Fruit fly (Drosophila melanogaster) whole organism, embryonic: ENCODE data around the gene Nmdar2.

Source experiments
- Atf3 ChIP-seq: fragments of 200-800 bp; sonication (Bioruptor generic); optimal IDR thresholded peaks from 3 replicates; lab custom pipeline; 2016; ENCODE audit warnings: missing biosample characterization, missing genetic modification characterization
- Bteb2 ChIP-seq: fragments of 200-800 bp; sonication (Bioruptor generic); optimal IDR thresholded peaks from 2 replicates; lab custom pipeline; 2016; ENCODE audit warnings: missing biosample characterization, missing genetic modification characterization
- CG10321 ChIP-seq: fragments of 200-800 bp; sonication (Bioruptor generic); IDR thresholded peaks from 2 replicates; pipeline ENCODE4 v1.3.6; 2022; ENCODE audit warnings: missing biosample characterization, missing genetic modification characterization
- CG10366 ChIP-seq: fragments of 200-800 bp; sonication (Bioruptor generic); IDR thresholded peaks from 2 replicates; pipeline ENCODE4 v1.3.6; 2022; ENCODE audit warnings: missing biosample characterization, missing genetic modification characterization
- CG10959 ChIP-seq: fragments of 200-800 bp; sonication (Bioruptor generic); IDR thresholded peaks from 2 replicates; pipeline ENCODE4 v1.3.6; 2022; ENCODE audit warnings: missing biosample characterization, missing genetic modification characterization
- CG11560 ChIP-seq: fragments of 200-800 bp; sonication (Bioruptor generic); IDR thresholded peaks from 3 replicates; pipeline ENCODE4 v1.3.6; 2022; ENCODE audit warnings: missing biosample characterization, missing genetic modification characterization
- CG11696 ChIP-seq: fragments of 200-800 bp; sonication (Bioruptor generic); IDR thresholded peaks from 2 replicates; pipeline ENCODE4 v1.3.6; 2022; ENCODE audit warnings: missing biosample characterization, missing genetic modification characterization
- CG12219 ChIP-seq: fragments of 200-800 bp; sonication (Bioruptor generic); optimal IDR thresholded peaks from 3 replicates; lab custom pipeline; 2018; ENCODE audit warnings: missing biosample characterization, mild to moderate bottlenecking, missing genetic modification characterization
- CG13296 ChIP-seq: fragments of 200-800 bp; sonication (Bioruptor generic); optimal IDR thresholded peaks from 3 replicates; lab custom pipeline; 2018; ENCODE audit warnings: missing biosample characterization, mild to moderate bottlenecking, missing genetic modification characterization
- CG13424 ChIP-seq: fragments of 200-800 bp; sonication (Bioruptor generic); optimal IDR thresholded peaks from 2 replicates; lab custom pipeline; 2019; ENCODE audit warnings: missing biosample characterization, mild to moderate bottlenecking, missing genetic modification characterization, moderate library complexity
- CG15269 ChIP-seq: fragments of 200-800 bp; sonication (Bioruptor generic); optimal IDR thresholded peaks from 2 replicates; lab custom pipeline; 2018; ENCODE audit warnings: missing biosample characterization, mild to moderate bottlenecking, missing genetic modification characterization, moderate library complexity
- CG1529 ChIP-seq: fragments of 200-800 bp; sonication (Bioruptor generic); optimal IDR thresholded peaks from 3 replicates; lab custom pipeline; 2018; ENCODE audit warnings: missing biosample characterization, missing genetic modification characterization
- CG15601 ChIP-seq: fragments of 200-800 bp; sonication (Bioruptor generic); optimal IDR thresholded peaks from 3 replicates; lab custom pipeline; 2019; ENCODE audit warnings: missing biosample characterization, mild to moderate bottlenecking, missing genetic modification characterization, moderate library complexity
- CG16779 ChIP-seq: fragments of 200-800 bp; sonication (Bioruptor generic); IDR thresholded peaks from 2 replicates; pipeline ENCODE4 v1.3.6; 2022; ENCODE audit warnings: missing biosample characterization, missing genetic modification characterization
- CG18011 ChIP-seq: fragments of 200-800 bp; sonication (Bioruptor generic); optimal IDR thresholded peaks from 2 replicates; lab custom pipeline; 2017; ENCODE audit warnings: missing biosample characterization, missing genetic modification characterization, mild to moderate bottlenecking, moderate library complexity, missing genotype
- CG32772 ChIP-seq: fragments of 200-800 bp; sonication (Bioruptor generic); IDR thresholded peaks from 2 replicates; pipeline ENCODE4 v1.3.6; 2022; ENCODE audit warnings: missing biosample characterization, missing genetic modification characterization
- CG4282 ChIP-seq: fragments of 200-800 bp; sonication (Bioruptor generic); optimal IDR thresholded peaks from 2 replicates; lab custom pipeline; 2016; ENCODE audit warnings: missing biosample characterization, missing genetic modification characterization
- CG4730 ChIP-seq: fragments of 200-800 bp; sonication (Bioruptor generic); IDR thresholded peaks from 2 replicates; pipeline ENCODE4 v1.3.6; 2022; ENCODE audit warnings: missing biosample characterization, missing genetic modification characterization
- CG5245 ChIP-seq: fragments of 200-800 bp; sonication (Bioruptor generic); optimal IDR thresholded peaks from 3 replicates; lab custom pipeline; 2016; ENCODE audit warnings: missing biosample characterization, missing genetic modification characterization
- CG6254 ChIP-seq: fragments of 200-800 bp; sonication (Bioruptor generic); optimal IDR thresholded peaks from 3 replicates; lab custom pipeline; 2017; ENCODE audit warnings: mild to moderate bottlenecking, missing biosample characterization, missing genetic modification reagents, missing genetic modification characterization
- CG6689 ChIP-seq: fragments of 200-800 bp; sonication (Bioruptor generic); IDR thresholded peaks from 2 replicates; pipeline ENCODE4 v1.3.6; 2022; ENCODE audit warnings: missing biosample characterization, missing genetic modification characterization
- CG7372 ChIP-seq: fragments of 200-800 bp; sonication (Bioruptor generic); IDR thresholded peaks from 2 replicates; pipeline ENCODE4 v1.3.6; 2022; ENCODE audit warnings: missing biosample characterization, missing genetic modification characterization
- CG7556 ChIP-seq: fragments of 200-800 bp; sonication (Bioruptor generic); optimal IDR thresholded peaks from 2 replicates; lab custom pipeline; 2017; ENCODE audit warnings: missing biosample characterization, mild to moderate bottlenecking, missing genetic modification characterization
- CG8388 ChIP-seq: fragments of 200-800 bp; sonication (Bioruptor generic); optimal IDR thresholded peaks from 2 replicates; lab custom pipeline; 2019; ENCODE audit warnings: missing biosample characterization, mild to moderate bottlenecking, missing genetic modification characterization, moderate library complexity
- CG8478 ChIP-seq: fragments of >200 bp; optimal IDR thresholded peaks from 2 replicates; lab custom pipeline; 2018
- Chrac-16 ChIP-seq: fragments of 200-800 bp; sonication (Bioruptor generic); optimal IDR thresholded peaks from 3 replicates; lab custom pipeline; 2016; ENCODE audit warnings: missing biosample characterization, missing genetic modification characterization
- Eip74EF ChIP-seq, 2 experiments: fragments of 200-800 bp in 1 of 2; fragments of >200 bp in 1 of 2; sonication (Bioruptor generic) in 1 of 2; optimal IDR thresholded peaks; 2 replicates each; lab custom pipeline; 2017 to 2019; ENCODE audit warnings: missing biosample characterization in 2 of 2, missing genetic modification characterization in 2 of 2, mild to moderate bottlenecking in 1 of 2, moderate library complexity in 1 of 2
- Gsc ChIP-seq: fragments of 200-800 bp; sonication (Bioruptor generic); IDR thresholded peaks from 2 replicates; pipeline ENCODE4 v1.3.6; 2022; ENCODE audit warnings: missing biosample characterization, missing genetic modification characterization
- Hey ChIP-seq: fragments of 200-800 bp; sonication (Bioruptor generic); optimal IDR thresholded peaks from 3 replicates; lab custom pipeline; 2018; ENCODE audit warnings: missing biosample characterization, mild to moderate bottlenecking, missing genetic modification characterization
- Mad ChIP-seq: fragments of 200-800 bp; sonication (Bioruptor generic); optimal IDR thresholded peaks from 2 replicates; lab custom pipeline; 2016; ENCODE audit warnings: missing biosample characterization, missing genetic modification characterization
- Max ChIP-seq: fragments of 200-800 bp; sonication (Bioruptor generic); optimal IDR thresholded peaks from 2 replicates; lab custom pipeline; 2016; ENCODE audit warnings: missing biosample characterization, mild to moderate bottlenecking, missing genetic modification characterization
- Myb ChIP-seq: fragments of 200-800 bp; sonication (Bioruptor generic); optimal IDR thresholded peaks from 2 replicates; lab custom pipeline; 2016; ENCODE audit warnings: missing biosample characterization, missing genetic modification characterization
- PHDP ChIP-seq: fragments of 200-800 bp; sonication (Bioruptor generic); optimal IDR thresholded peaks from 3 replicates; lab custom pipeline; 2018; ENCODE audit warnings: missing biosample characterization, mild to moderate bottlenecking, missing genetic modification characterization, moderate library complexity
- Ravus ChIP-seq: fragments of 200-800 bp; sonication (Bioruptor generic); IDR thresholded peaks from 2 replicates; pipeline ENCODE4 v1.3.6; 2022; ENCODE audit warnings: missing biosample characterization, missing genetic modification characterization
- ash1 ChIP-seq: fragments of 200-800 bp; sonication (Bioruptor generic); optimal IDR thresholded peaks from 2 replicates; lab custom pipeline; 2018; ENCODE audit warnings: missing biosample characterization, mild to moderate bottlenecking, missing genetic modification characterization
- croc ChIP-seq: fragments of 200-800 bp; sonication (Bioruptor generic); conservative IDR thresholded peaks from 3 replicates; pipeline ENCODE4 v1.3.6; 2022; ENCODE audit warnings: missing biosample characterization, missing genetic modification characterization
- dm ChIP-seq: fragments of 200-800 bp; sonication (Bioruptor generic); optimal IDR thresholded peaks from 3 replicates; lab custom pipeline; 2016; ENCODE audit warnings: missing biosample characterization, missing genetic modification characterization
- dysf ChIP-seq: fragments of 200-800 bp; sonication (Bioruptor generic); IDR thresholded peaks from 3 replicates; pipeline ENCODE4 v1.3.6; 2022; ENCODE audit warnings: missing biosample characterization, missing genetic modification characterization
- exex ChIP-seq: fragments of 200-800 bp; sonication (Bioruptor generic); optimal IDR thresholded peaks from 4 replicates; lab custom pipeline; 2018; ENCODE audit warnings: missing biosample characterization, mild to moderate bottlenecking, missing genetic modification characterization, moderate library complexity
- gcm2 ChIP-seq: fragments of 200-800 bp; sonication (Bioruptor generic); optimal IDR thresholded peaks from 2 replicates; lab custom pipeline; 2016; ENCODE audit warnings: missing biosample characterization, missing genetic modification characterization
- nmo ChIP-seq: fragments of 200-800 bp; sonication (Bioruptor generic); optimal IDR thresholded peaks from 2 replicates; lab custom pipeline; 2018; ENCODE audit warnings: missing biosample characterization, mild to moderate bottlenecking, missing genetic modification characterization, moderate library complexity
- pzg ChIP-seq: fragments of 200-800 bp; sonication (Bioruptor generic); optimal IDR thresholded peaks from 3 replicates; lab custom pipeline; 2018; ENCODE audit warnings: missing biosample characterization, mild to moderate bottlenecking, missing genetic modification characterization, moderate library complexity
- repo ChIP-seq: fragments of 200-800 bp; sonication (Bioruptor generic); optimal IDR thresholded peaks from 2 replicates; lab custom pipeline; 2016; ENCODE audit warnings: missing biosample characterization, missing genetic modification characterization
- sc ChIP-seq, 3 experiments: fragments of >200 bp in 2 of 3; fragments of 200-800 bp in 1 of 3; sonication (Bioruptor generic) in 1 of 3; optimal IDR thresholded peaks; 2 replicates in 2 of 3; 3 replicates in 1 of 3; lab custom pipeline; 2017; ENCODE audit warnings: mild to moderate bottlenecking in 1 of 3, missing biosample characterization in 1 of 3, missing genetic modification characterization in 1 of 3, missing genetic modification reagents in 1 of 3
- scrt ChIP-seq: fragments of 200-800 bp; sonication (Bioruptor generic); optimal IDR thresholded peaks from 2 replicates; lab custom pipeline; 2018; ENCODE audit warnings: missing biosample characterization, mild to moderate bottlenecking, missing genetic modification characterization, moderate library complexity
- sens-2 ChIP-seq: fragments of 200-800 bp; sonication (Bioruptor generic); IDR thresholded peaks from 2 replicates; pipeline ENCODE4 v1.3.6; 2022; ENCODE audit warnings: missing biosample characterization, missing genetic modification characterization
- shn ChIP-seq: fragments of 200-800 bp; sonication (Bioruptor generic); optimal IDR thresholded peaks from 3 replicates; lab custom pipeline; 2016; ENCODE audit warnings: missing biosample characterization, missing genetic modification characterization
- sna ChIP-seq: fragments of 200-800 bp; sonication (Bioruptor generic); IDR thresholded peaks from 2 replicates; pipeline ENCODE4 v1.3.6; 2022; ENCODE audit warnings: missing biosample characterization, missing genetic modification characterization; ENCODE audit not compliant: partially characterized antibody
- toy ChIP-seq: fragments of 200-800 bp; sonication (Bioruptor generic); IDR thresholded peaks from 2 replicates; pipeline ENCODE4 v1.3.6; 2022; ENCODE audit warnings: missing biosample characterization, missing genetic modification characterization
- vfl ChIP-seq: fragments of 200-800 bp; sonication (Bioruptor generic); optimal IDR thresholded peaks from 2 replicates; lab custom pipeline; 2016; ENCODE audit warnings: missing biosample characterization, missing genetic modification characterization
- z ChIP-seq: fragments of 200-800 bp; sonication (Bioruptor generic); IDR thresholded peaks from 3 replicates; pipeline ENCODE4 v1.3.6; 2022; ENCODE audit warnings: missing biosample characterization, missing genetic modification characterization
- zfh2 ChIP-seq: fragments of 200-800 bp; sonication (Bioruptor generic); optimal IDR thresholded peaks from 2 replicates; lab custom pipeline; 2016; ENCODE audit warnings: missing biosample characterization, missing genetic modification characterization

Gene Nmdar2

dm6 chrX:1476848-1477247, 30.8 kb downstream of the Nmdar2 start, which contains the start of the genes Rab27 and mei-38 (continued):
- no peak for TF ChIP-seq CG4282 (GFP tag; lab: Kevin White, UChicago)
- no peak for TF ChIP-seq CG7556
- no peak for TF ChIP-seq CG6254 (GFP tag; lab: Kevin White, UChicago)
- TF ChIP-seq nmo (GFP tag; lab: Kevin White, UChicago) = no peak
- TF ChIP-seq Mad (GFP tag; lab: Kevin White, UChicago) = no peak
- peak; percentile 54 for TF ChIP-seq CG32772 (GFP tag; lab: Robert Waterston, UW)
- TF ChIP-seq CG10959 (GFP tag; lab: Robert Waterston, UW) = no peak
- TF ChIP-seq dysf (GFP tag; lab: Robert Waterston, UW) = no peak
- TF ChIP-seq CG10321 (GFP tag; lab: Robert Waterston, UW) = peak; percentile 47; the same call in 1 of the 2 replicates
- no peak for TF ChIP-seq Chrac-16 (GFP tag; lab: Kevin White, UChicago)
- TF ChIP-seq CG13424 (tag; lab: Kevin White, UChicago) = no peak
- TF ChIP-seq zfh2 = peak; percentile 53
- peak; percentile 63; the same call in 1 of the 2 replicates for TF ChIP-seq sna (GFP tag; lab: Robert Waterston, UW)
- no peak for TF ChIP-seq CG6689 (GFP tag; lab: Robert Waterston, UW)
- no peak for TF ChIP-seq CG11696 (GFP tag; lab: Robert Waterston, UW)
- TF ChIP-seq scrt = no peak
- no peak for TF ChIP-seq Ravus (GFP tag; lab: Robert Waterston, UW)
- TF ChIP-seq CG8478 (lab: Kevin White, UChicago) = no peak
- no peak for TF ChIP-seq CG18011 (GFP tag; lab: Kevin White, UChicago)
- no peak for TF ChIP-seq ash1
- no peak for TF ChIP-seq gcm2 (GFP tag; lab: Kevin White, UChicago)
- no peak for TF ChIP-seq CG15269
- no peak for TF ChIP-seq Atf3
- peak; percentile 5 for TF ChIP-seq repo (GFP tag; lab: Kevin White, UChicago)
- no peak for TF ChIP-seq CG4730 (GFP tag; lab: Robert Waterston, UW)
- no peak for TF ChIP-seq CG16779 (GFP tag; lab: Robert Waterston, UW)
- no peak for TF ChIP-seq toy
- no peak for TF ChIP-seq Gsc
- no peak for TF ChIP-seq CG5245 (GFP tag; lab: Kevin White, UChicago)
- no peak for TF ChIP-seq sens-2 (GFP tag; lab: Robert Waterston, UW)
- no peak for TF ChIP-seq Eip74EF (GFP tag; optimal IDR thresholded peaks at IDR 0.05; lab: Kevin White, UChicago)
- TF ChIP-seq croc (GFP tag; lab: Robert Waterston, UW) = no peak
- peak; percentile 75 for TF ChIP-seq Myb (GFP tag; lab: Kevin White, UChicago)
- no peak for TF ChIP-seq Bteb2 (GFP tag; lab: Kevin White, UChicago)
- no peak for TF ChIP-seq shn (GFP tag; lab: Kevin White, UChicago)
- TF ChIP-seq Hey = no peak
- no peak for TF ChIP-seq CG7372 (GFP tag; lab: Robert Waterston, UW)
- peak; percentile 70 for TF ChIP-seq pzg
- TF ChIP-seq CG8388 (GFP tag; lab: Kevin White, UChicago) = no peak
- TF ChIP-seq CG15601 (tag; lab: Kevin White, UChicago) = no peak
- TF ChIP-seq CG1529 (GFP tag; lab: Kevin White, UChicago) = no peak
- TF ChIP-seq dm = no peak
- TF ChIP-seq vfl = peak; percentile 20
- no peak for TF ChIP-seq PHDP (tag; lab: Kevin White, UChicago)
- TF ChIP-seq exex (tag; lab: Kevin White, UChicago) = no peak
- TF ChIP-seq CG12219 (GFP tag; lab: Kevin White, UChicago) = no peak
- TF ChIP-seq sc (optimal IDR thresholded peaks at IDR 0.05; lab: Kevin White, UChicago) = no peak
- TF ChIP-seq sc (GFP tag; optimal IDR thresholded peaks at IDR 0.05; lab: Kevin White, UChicago) = no peak
- no peak for TF ChIP-seq z (GFP tag; lab: Robert Waterston, UW)
- no peak for TF ChIP-seq CG11560 (tag; lab: Robert Waterston, UW)
- no peak for TF ChIP-seq CG13296 (GFP tag; lab: Kevin White, UChicago)
- TF ChIP-seq Max (GFP tag; lab: Kevin White, UChicago) = no peak
- TF ChIP-seq CG10366 (GFP tag; lab: Robert Waterston, UW) = no peak
